Worm (Caenorhabditis elegans) whole organism, midembryonic: ENCODE data around the gene tsp-14.

ENCODE experiments used
- T22C8.4 ChIP-seq: fragments of 200-800 bp; sonication (Bioruptor generic); IDR thresholded peaks from 2 replicates; pipeline ENCODE4 v1.3.6; 2022; ENCODE audit warnings: missing genetic modification characterization, missing compliant biosample characterization
- cog-1 ChIP-seq: sonication (generic microtip); optimal IDR thresholded peaks from 2 replicates; lab custom pipeline; 2016; ENCODE audit warnings: missing genetic modification characterization, missing compliant biosample characterization
- ref-1 ChIP-seq: fragments of 200-800 bp; sonication (Bioruptor generic); conservative IDR thresholded peaks from 2 replicates; pipeline ENCODE4 v1.3.6; 2022; ENCODE audit warnings: missing genetic modification reagents, missing genetic modification characterization, missing compliant biosample characterization

- TF ChIP-seq ref-1 (GFP tag; lab: Robert Waterston, UW) (no peak), T22C8.4 (GFP tag; lab: Robert Waterston, UW) (no peak), cog-1 (tag; lab: Kevin White, UChicago) (no peak)
Observed at ce11 chrX:4879998-4880397, 3.2 kb upstream of the tsp-14 start.
